Worm (Caenorhabditis elegans) whole organism, L3 larva: ENCODE results near the gene col-116.

Experiments used
- daf-12 ChIP-seq: fragments of 150-350 bp; optimal IDR thresholded peaks from 2 replicates; lab custom pipeline; 2014; ENCODE audit warnings: missing biosample characterization, missing genetic modification reagents, missing genetic modification characterization
- elt-3 ChIP-seq, 3 experiments: fragments of 150-350 bp in 1 of 3; sonication (generic microtip) in 2 of 3; optimal IDR thresholded peaks; 2 replicates in 2 of 3; 4 replicates in 1 of 3; lab custom pipeline; 2014 to 2017; ENCODE audit warnings: missing biosample characterization in 3 of 3, missing genetic modification characterization in 3 of 3
- fos-1 ChIP-seq: fragments of 150-350 bp; optimal IDR thresholded peaks from 2 replicates; lab custom pipeline; 2014; ENCODE audit warnings: missing biosample characterization, missing genetic modification characterization
- jun-1 ChIP-seq: fragments of 150-350 bp; optimal IDR thresholded peaks from 2 replicates; lab custom pipeline; 2014; ENCODE audit warnings: missing biosample characterization, missing genetic modification reagents, missing genetic modification characterization
- lin-39 ChIP-seq: fragments of 150-350 bp; optimal IDR thresholded peaks from 2 replicates; lab custom pipeline; 2018; ENCODE audit warnings: missing biosample characterization, missing genetic modification reagents, missing genetic modification characterization
- mdl-1 ChIP-seq: fragments of 150-350 bp; optimal IDR thresholded peaks from 2 replicates; lab custom pipeline; 2014; ENCODE audit warnings: missing biosample characterization, missing genetic modification characterization
- nhr-12 ChIP-seq: fragments of 150-350 bp; optimal IDR thresholded peaks from 2 replicates; lab custom pipeline; 2014; ENCODE audit warnings: missing biosample characterization, missing genetic modification characterization
- nhr-77 ChIP-seq: fragments of 150-350 bp; optimal IDR thresholded peaks from 2 replicates; lab custom pipeline; 2014; ENCODE audit warnings: missing biosample characterization, missing genetic modification characterization
- pha-4 ChIP-seq: fragments of 150-350 bp; optimal IDR thresholded peaks from 2 replicates; lab custom pipeline; 2014; ENCODE audit warnings: missing biosample characterization, missing genetic modification reagents, missing genetic modification characterization
- snpc-4 ChIP-seq: fragments of 150-350 bp; optimal IDR thresholded peaks from 2 replicates; lab custom pipeline; 2014; ENCODE audit warnings: missing biosample characterization, missing genetic modification characterization
- ztf-11 ChIP-seq: fragments of 150-350 bp; optimal IDR thresholded peaks from 2 replicates; lab custom pipeline; 2014; ENCODE audit warnings: missing biosample characterization, missing genetic modification characterization

DNA sequence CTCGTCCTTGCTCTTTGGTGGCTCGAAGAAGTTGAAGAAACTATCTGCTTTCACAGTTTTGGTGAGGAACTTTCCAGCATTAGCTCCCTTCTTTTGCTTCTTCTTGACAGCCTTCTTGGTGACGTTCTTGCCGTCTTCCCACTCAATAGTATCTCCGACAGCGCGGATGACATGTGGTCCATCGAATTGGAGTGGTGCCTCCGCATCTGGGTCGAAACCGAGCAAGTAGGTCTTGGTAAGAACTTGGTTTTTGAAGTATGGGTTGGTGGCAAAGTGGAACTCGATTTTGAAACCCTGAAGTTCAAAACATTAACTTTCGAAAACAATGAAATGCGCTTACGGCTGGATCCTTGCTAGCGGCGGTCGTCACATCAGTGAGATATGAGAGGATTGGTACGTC, 22.6 kb downstream of the col-116 start:
- TF ChIP-seq ztf-11 (tag; lab: Kevin White, UChicago) (no peak), daf-12 (no peak), pha-4 (tag; lab: Kevin White, UChicago) (no peak), fos-1 (tag; lab: Kevin White, UChicago) (no peak), jun-1 (tag; lab: Kevin White, UChicago) (no peak), snpc-4 (tag; lab: Kevin White, UChicago) (no peak), elt-3 (tag; optimal IDR thresholded peaks at IDR 0.05; lab: Kevin White, UChicago) (no peak), nhr-12 (tag; lab: Kevin White, UChicago) (no peak), lin-39 (no peak), mdl-1 (no peak), nhr-77 (tag; lab: Kevin White, UChicago) (no peak)
